Fruit fly (Drosophila melanogaster) whole organism, pupa: Measurements from ENCODE around the gene mdu.

ENCODE experiments used
- CG10348 ChIP-seq: fragments of 200-800 bp; sonication (Bioruptor generic); IDR thresholded peaks from 2 replicates; pipeline ENCODE4 v1.3.6; 2022; ENCODE audit warnings: missing biosample characterization, missing genetic modification characterization
- CG12605 ChIP-seq: fragments of 200-800 bp; sonication (Bioruptor generic); IDR thresholded peaks from 2 replicates; pipeline ENCODE4 v1.3.6; 2022; ENCODE audit warnings: missing biosample characterization, missing genetic modification characterization
- CG13204 ChIP-seq: fragments of 200-800 bp; sonication (Bioruptor generic); optimal IDR thresholded peaks from 2 replicates; lab custom pipeline; 2018; ENCODE audit warnings: missing biosample characterization, mild to moderate bottlenecking, missing genetic modification characterization, moderate library complexity
- CG14655 ChIP-seq: fragments of 200-800 bp; sonication (Bioruptor generic); optimal IDR thresholded peaks from 3 replicates; lab custom pipeline; 2017; ENCODE audit warnings: mild to moderate bottlenecking, missing biosample characterization, missing genetic modification reagents, missing genetic modification characterization
- CG15710 ChIP-seq: fragments of 200-800 bp; sonication (Bioruptor generic); optimal IDR thresholded peaks from 2 replicates; lab custom pipeline; 2018; ENCODE audit warnings: missing biosample characterization, mild to moderate bottlenecking, missing genetic modification characterization, moderate library complexity
- CG17806 ChIP-seq: fragments of 200-800 bp; sonication (Bioruptor generic); optimal IDR thresholded peaks from 2 replicates; lab custom pipeline; 2018; ENCODE audit warnings: missing biosample characterization, mild to moderate bottlenecking, missing genetic modification characterization, moderate library complexity
- CG32121 ChIP-seq: fragments of 200-800 bp; sonication (Bioruptor generic); IDR thresholded peaks from 2 replicates; pipeline ENCODE4 v1.3.6; 2022; ENCODE audit warnings: missing biosample characterization, missing genetic modification characterization
- CG34367 ChIP-seq: fragments of 200-800 bp; sonication (Bioruptor generic); optimal IDR thresholded peaks from 2 replicates; lab custom pipeline; 2018; ENCODE audit warnings: missing biosample characterization, mild to moderate bottlenecking, missing genetic modification characterization
- CG4496 ChIP-seq: fragments of 200-800 bp; sonication (Bioruptor generic); IDR thresholded peaks from 3 replicates; pipeline ENCODE4 v1.3.6; 2022; ENCODE audit warnings: missing biosample characterization, missing genetic modification characterization
- CG8159 ChIP-seq: fragments of 200-800 bp; sonication (Bioruptor generic); optimal IDR thresholded peaks from 3 replicates; lab custom pipeline; 2018; ENCODE audit warnings: missing biosample characterization, mild to moderate bottlenecking, missing genetic modification characterization, moderate library complexity
- CG8301 ChIP-seq: fragments of 200-800 bp; sonication (Bioruptor generic); optimal IDR thresholded peaks from 2 replicates; lab custom pipeline; 2018; ENCODE audit warnings: missing biosample characterization, mild to moderate bottlenecking, missing genetic modification characterization
- CG9948 ChIP-seq: fragments of 200-800 bp; sonication (Bioruptor generic); optimal IDR thresholded peaks from 2 replicates; lab custom pipeline; 2018; ENCODE audit warnings: missing biosample characterization, mild to moderate bottlenecking, missing genetic modification characterization, moderate library complexity
- D1 ChIP-seq: fragments of 200-800 bp; sonication (Bioruptor generic); optimal IDR thresholded peaks from 2 replicates; lab custom pipeline; 2018; ENCODE audit warnings: missing biosample characterization, mild to moderate bottlenecking, missing genetic modification characterization, moderate library complexity
- EcR ChIP-seq: fragments of 200-800 bp; sonication (Bioruptor generic); optimal IDR thresholded peaks from 3 replicates; lab custom pipeline; 2019; ENCODE audit warnings: missing biosample characterization, missing genetic modification characterization, mild to moderate bottlenecking, moderate library complexity, missing genetic modification reagents
- Ets98B ChIP-seq: fragments of 200-800 bp; sonication (Bioruptor generic); IDR thresholded peaks from 2 replicates; pipeline ENCODE4 v1.3.6; 2022; ENCODE audit warnings: missing biosample characterization, missing genetic modification characterization
- Pif1A ChIP-seq: fragments of 200-800 bp; sonication (Bioruptor generic); optimal IDR thresholded peaks from 3 replicates; lab custom pipeline; 2016; ENCODE audit warnings: missing biosample characterization, missing genetic modification characterization
- Pif1B ChIP-seq: fragments of 200-800 bp; sonication (Bioruptor generic); optimal IDR thresholded peaks from 3 replicates; lab custom pipeline; 2016; ENCODE audit warnings: missing biosample characterization, missing genetic modification characterization
- Snoo ChIP-seq: fragments of 200-800 bp; sonication (Bioruptor generic); optimal IDR thresholded peaks from 3 replicates; lab custom pipeline; 2017; ENCODE audit warnings: missing biosample characterization, mild to moderate bottlenecking, missing genetic modification characterization, inconsistent platforms
- fd96Ca ChIP-seq: fragments of 200-800 bp; sonication (Bioruptor generic); IDR thresholded peaks from 3 replicates; pipeline ENCODE4 v1.3.6; 2022; ENCODE audit warnings: missing biosample characterization, missing genetic modification characterization
- gl ChIP-seq: fragments of 200-800 bp; sonication (Bioruptor generic); optimal IDR thresholded peaks from 2 replicates; lab custom pipeline; 2018; ENCODE audit warnings: missing biosample characterization, mild to moderate bottlenecking, missing genetic modification characterization
- rn ChIP-seq: fragments of 200-800 bp; sonication (Bioruptor generic); IDR thresholded peaks from 2 replicates; pipeline ENCODE4 v1.3.6; 2022; ENCODE audit warnings: missing biosample characterization, missing genetic modification characterization

mdu gene

DNA sequence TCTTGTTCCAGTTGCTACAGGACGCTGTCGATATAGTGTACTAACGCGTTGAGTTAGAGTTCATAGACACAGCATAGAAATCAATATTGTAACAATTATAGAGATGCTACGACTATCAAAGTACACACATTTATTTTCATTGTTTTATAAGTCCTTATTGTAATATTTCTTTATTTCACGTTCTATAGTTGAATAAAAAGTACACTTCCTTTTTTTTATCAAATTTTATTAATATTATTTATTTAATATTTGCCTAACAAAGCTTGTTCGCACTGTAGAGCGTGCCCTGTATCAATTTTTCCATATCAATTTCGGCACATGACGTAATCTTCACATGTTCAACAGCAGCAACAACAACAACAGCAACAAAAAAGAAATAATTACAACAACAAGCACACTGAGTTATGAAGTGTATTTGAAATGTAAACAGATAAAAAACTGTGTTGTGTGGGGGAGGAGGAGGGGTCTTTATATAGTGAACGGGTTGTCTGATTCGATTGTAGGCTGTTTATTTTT lies 23.0 kb upstream of the mdu start:
- TF ChIP-seq CG8301 (tag; lab: Kevin White, UChicago) (peak; percentile 32), EcR (no peak), Pif1B (GFP tag; lab: Kevin White, UChicago) (no peak), Ets98B (no peak), CG10348 (GFP tag; lab: Robert Waterston, UW) (no peak), Snoo (tag; lab: Kevin White, UChicago) (no peak), CG34367 (tag; lab: Kevin White, UChicago) (no peak), CG15710 (tag; lab: Kevin White, UChicago) (no peak), CG13204 (GFP tag; lab: Kevin White, UChicago) (no peak), fd96Ca (GFP tag; lab: Robert Waterston, UW) (no peak), CG17806 (tag; lab: Kevin White, UChicago) (no peak), CG9948 (peak; percentile 2), gl (tag; lab: Kevin White, UChicago) (no peak), Pif1A (GFP tag; lab: Kevin White, UChicago) (no peak), D1 (tag; lab: Kevin White, UChicago) (no peak), rn (no peak), CG4496 (GFP tag; lab: Robert Waterston, UW) (peak; percentile 41; the same call in 1 of the 3 replicates), CG8159 (peak; percentile 0), CG12605 (GFP tag; lab: Robert Waterston, UW) (0 out of 2 replicates have a peak, but pooled peaks have one; percentile 19), CG32121 (GFP tag; lab: Robert Waterston, UW) (peak; percentile 33; the same call in 1 of the 2 replicates), CG14655 (GFP tag; lab: Kevin White, UChicago) (peak; percentile 61)
- TF ChIP-seq, all 21 proteins: peak for 7

DNA sequence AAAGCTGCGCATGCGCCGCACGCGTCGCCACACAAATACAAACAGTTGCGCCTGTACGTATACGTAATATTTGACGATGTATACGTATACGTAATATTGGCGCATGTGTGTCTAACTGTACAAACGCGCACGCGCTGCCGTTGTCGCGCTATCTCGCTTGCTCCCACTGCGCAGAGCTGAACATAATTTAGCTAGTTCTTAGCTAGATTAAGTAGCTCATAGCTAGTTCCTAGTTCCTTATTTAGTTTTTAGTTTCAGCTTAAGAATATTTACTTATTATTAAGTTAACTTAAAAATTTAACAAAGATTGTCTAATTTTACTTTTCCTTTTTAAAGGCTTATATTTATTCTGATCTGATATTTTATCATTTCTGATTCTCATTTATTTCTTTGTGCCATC lies 16.7 kb upstream of the mdu start:
- TF ChIP-seq Ets98B = no peak
- TF ChIP-seq CG10348 (GFP tag; lab: Robert Waterston, UW) = no peak
- no peak for TF ChIP-seq D1 (tag; lab: Kevin White, UChicago)
- no peak for TF ChIP-seq fd96Ca (GFP tag; lab: Robert Waterston, UW)
- TF ChIP-seq CG13204 (GFP tag; lab: Kevin White, UChicago) = no peak
- no peak for TF ChIP-seq CG8301 (tag; lab: Kevin White, UChicago)
- no peak for TF ChIP-seq CG17806 (tag; lab: Kevin White, UChicago)
- no peak for TF ChIP-seq CG14655 (GFP tag; lab: Kevin White, UChicago)
- TF ChIP-seq CG4496 (GFP tag; lab: Robert Waterston, UW) = no peak
- TF ChIP-seq CG8159 = no peak
- no peak for TF ChIP-seq Snoo (tag; lab: Kevin White, UChicago)
- no peak for TF ChIP-seq CG9948
- no peak for TF ChIP-seq CG34367 (tag; lab: Kevin White, UChicago)
- no peak for TF ChIP-seq CG15710 (tag; lab: Kevin White, UChicago)
- no peak for TF ChIP-seq rn
- no peak for TF ChIP-seq EcR
- no peak for TF ChIP-seq gl (tag; lab: Kevin White, UChicago)
- TF ChIP-seq CG12605 (GFP tag; lab: Robert Waterston, UW) = no peak
- TF ChIP-seq CG32121 (GFP tag; lab: Robert Waterston, UW) = no peak
- TF ChIP-seq Pif1B (GFP tag; lab: Kevin White, UChicago) = no peak

DNA sequence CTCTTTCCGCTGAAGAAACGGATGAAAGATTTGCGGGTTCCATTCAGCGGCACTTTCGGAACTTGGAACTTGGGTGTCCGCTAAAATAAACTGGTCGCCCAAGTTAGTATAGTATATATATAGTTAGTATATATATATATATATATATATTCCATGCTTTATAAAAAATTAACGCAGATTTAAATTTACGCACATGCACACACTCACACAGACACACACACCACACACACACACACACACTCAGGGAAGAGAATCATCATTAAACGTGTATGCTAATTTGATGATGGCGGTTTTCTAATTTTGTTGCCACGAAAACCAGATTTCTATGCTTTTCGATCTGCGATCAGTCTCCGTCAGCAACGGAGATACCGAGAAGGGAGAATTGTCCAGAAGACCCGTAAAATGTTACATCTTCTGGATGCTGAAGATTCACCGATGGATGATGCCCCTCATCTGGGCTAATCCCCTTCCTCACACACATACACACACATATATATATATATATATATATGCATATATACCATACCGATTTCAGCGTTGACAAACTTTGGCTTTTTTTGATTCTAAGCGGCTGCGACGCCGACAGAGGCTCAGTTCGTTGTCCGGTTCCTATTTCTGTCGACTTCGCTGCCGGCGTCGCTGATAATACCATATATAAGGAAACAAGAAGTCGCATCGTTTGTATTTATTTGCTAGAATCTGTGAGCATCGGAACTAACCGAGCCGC lies 10.5 kb upstream of the mdu start, which contains the start of gene Cpr11A:
Gene Cpr11A (plus strand): TSS at position 677 of the 727 bp plus-strand sequence.
- TF ChIP-seq CG34367 (tag; lab: Kevin White, UChicago) (no peak), CG9948 (no peak)

DNA sequence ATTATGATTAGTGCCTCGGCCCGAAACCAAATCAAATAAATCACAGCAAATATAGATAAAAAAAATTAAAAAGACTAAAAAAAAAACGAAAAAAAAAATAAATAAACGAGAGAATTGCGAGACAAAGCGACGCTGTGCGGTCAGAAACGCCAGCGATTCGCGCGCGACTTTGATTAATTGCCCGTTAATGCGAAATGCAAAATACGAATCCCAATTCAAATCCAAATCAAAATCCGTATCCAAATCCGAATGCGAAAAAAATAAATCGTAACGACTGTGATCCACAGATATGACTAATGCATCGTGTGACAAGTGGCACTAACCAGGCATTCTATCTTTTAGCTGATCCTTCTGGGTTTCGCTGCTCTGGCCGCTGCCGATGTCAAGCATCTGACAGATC lies 9.5 kb upstream of the mdu start:
- TF ChIP-seq rn (no peak), Ets98B (no peak), CG4496 (GFP tag; lab: Robert Waterston, UW) (no peak), Snoo (tag; lab: Kevin White, UChicago) (no peak), gl (tag; lab: Kevin White, UChicago) (no peak), Pif1B (GFP tag; lab: Kevin White, UChicago) (no peak), CG8301 (tag; lab: Kevin White, UChicago) (no peak), CG9948 (no peak), CG12605 (GFP tag; lab: Robert Waterston, UW) (no peak), EcR (no peak), fd96Ca (GFP tag; lab: Robert Waterston, UW) (no peak), CG13204 (GFP tag; lab: Kevin White, UChicago) (no peak), D1 (tag; lab: Kevin White, UChicago) (no peak), CG14655 (GFP tag; lab: Kevin White, UChicago) (no peak), CG8159 (no peak)

DNA sequence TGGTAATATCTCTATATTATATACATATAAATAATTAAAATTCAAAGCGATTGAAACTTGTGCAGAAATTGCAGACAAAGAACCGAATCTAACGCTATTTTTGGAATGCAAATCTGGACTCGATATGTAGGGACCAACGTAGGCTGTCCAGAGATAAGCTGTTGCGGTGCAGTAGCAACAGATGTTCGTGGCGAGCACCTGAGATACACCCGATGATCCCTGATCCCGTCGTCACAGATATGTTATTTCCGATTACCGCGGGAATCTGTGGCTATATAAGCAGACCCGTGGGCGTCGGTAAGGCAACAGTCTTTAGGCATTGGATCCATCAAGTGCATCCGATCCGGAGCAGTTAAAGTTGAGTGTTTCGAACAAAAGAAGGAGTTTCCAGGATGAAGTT lies 7.0 kb upstream of the mdu start, which contains the start of gene Lsp1alpha:
Gene Lsp1alpha (plus strand): TSS at position 301 of the 400 bp plus-strand sequence.
- TF ChIP-seq CG8159 = no peak
- TF ChIP-seq CG17806 (tag; lab: Kevin White, UChicago) = no peak
- TF ChIP-seq CG10348 (GFP tag; lab: Robert Waterston, UW) = no peak
- TF ChIP-seq Pif1B (GFP tag; lab: Kevin White, UChicago) = no peak
- TF ChIP-seq EcR = no peak
- no peak for TF ChIP-seq Ets98B
- no peak for TF ChIP-seq Pif1A (GFP tag; lab: Kevin White, UChicago)
- no peak for TF ChIP-seq CG9948
- TF ChIP-seq Snoo (tag; lab: Kevin White, UChicago) = no peak
- no peak for TF ChIP-seq CG32121 (GFP tag; lab: Robert Waterston, UW)
- TF ChIP-seq gl (tag; lab: Kevin White, UChicago) = no peak
- no peak for TF ChIP-seq fd96Ca (GFP tag; lab: Robert Waterston, UW)
- no peak for TF ChIP-seq CG4496 (GFP tag; lab: Robert Waterston, UW)
- no peak for TF ChIP-seq CG15710 (tag; lab: Kevin White, UChicago)
- no peak for TF ChIP-seq CG12605 (GFP tag; lab: Robert Waterston, UW)
- no peak for TF ChIP-seq CG13204 (GFP tag; lab: Kevin White, UChicago)
- no peak for TF ChIP-seq D1 (tag; lab: Kevin White, UChicago)
- TF ChIP-seq CG8301 (tag; lab: Kevin White, UChicago) = no peak
